Worm (Caenorhabditis elegans) whole organism, late embryonic: ENCODE measurements around the gene Y32B12B.4.

Experiments
- F13H6.1 ChIP-seq: sonication (generic microtip); optimal IDR thresholded peaks from 2 replicates; lab custom pipeline; 2016; ENCODE audit warnings: missing genetic modification characterization, missing compliant biosample characterization
- dmd-4 ChIP-seq: sonication (generic microtip); optimal IDR thresholded peaks from 2 replicates; lab custom pipeline; 2016; ENCODE audit warnings: borderline replicate concordance, missing genetic modification characterization, missing compliant biosample characterization
- hlh-30 ChIP-seq: sonication (generic microtip); optimal IDR thresholded peaks from 2 replicates; lab custom pipeline; 2017; ENCODE audit warnings: antibody characterized with exemption, missing genetic modification characterization, missing compliant biosample characterization; ENCODE audit not compliant: insufficient read depth
- pqm-1 ChIP-seq: sonication (generic microtip); optimal IDR thresholded peaks from 2 replicates; lab custom pipeline; 2016; ENCODE audit warnings: missing genetic modification characterization, missing compliant biosample characterization
- sox-4 ChIP-seq: sonication (generic microtip); optimal IDR thresholded peaks from 2 replicates; lab custom pipeline; 2017; ENCODE audit warnings: mild to moderate bottlenecking, missing genetic modification characterization, inconsistent platforms, missing compliant biosample characterization
- tbx-2 ChIP-seq: sonication (generic microtip); optimal IDR thresholded peaks from 2 replicates; lab custom pipeline; 2016; ENCODE audit warnings: missing genetic modification characterization, missing compliant biosample characterization

ce11 chrV:16552929-16553328 lies at the start of gene Y32B12B.4:
- TF ChIP-seq sox-4 (peak; percentile 14), tbx-2 (tag; lab: Kevin White, UChicago) (peak; percentile 98), F13H6.1 (tag; lab: Kevin White, UChicago) (peak; percentile 91), dmd-4 (tag; lab: Kevin White, UChicago) (peak; percentile 84), pqm-1 (tag; lab: Kevin White, UChicago) (peak; percentile 81), hlh-30 (tag; lab: Kevin White, UChicago) (no peak)
